Worm (Caenorhabditis elegans) whole organism, L1 larva: ENCODE measurements around the gene hrg-10.

ENCODE experiments used
- C04F5.9 ChIP-seq: sonication (generic microtip); optimal IDR thresholded peaks from 2 replicates; lab custom pipeline; 2016; ENCODE audit warnings: missing genetic modification characterization, missing compliant biosample characterization
- C16A3.4 ChIP-seq: fragments of 150-350 bp; optimal IDR thresholded peaks from 2 replicates; lab custom pipeline; 2014; ENCODE audit warnings: missing biosample characterization, missing genetic modification characterization
- C34B4.2 ChIP-seq: sonication (generic microtip); optimal IDR thresholded peaks from 2 replicates; lab custom pipeline; 2017; ENCODE audit warnings: mild to moderate bottlenecking, missing genetic modification characterization, missing compliant biosample characterization
- Y116A8C.19 ChIP-seq: sonication (generic microtip); optimal IDR thresholded peaks from 2 replicates; lab custom pipeline; 2016; ENCODE audit warnings: missing compliant biosample characterization, missing genetic modification characterization, borderline replicate concordance
- alr-1 ChIP-seq: fragments of 200-800 bp; sonication (Bioruptor generic); optimal IDR thresholded peaks from 2 replicates; lab custom pipeline; 2018; ENCODE audit warnings: borderline replicate concordance, mild to moderate bottlenecking, missing genetic modification characterization, missing compliant biosample characterization
- aly-2 ChIP-seq: fragments of 150-350 bp; optimal IDR thresholded peaks from 2 replicates; lab custom pipeline; 2014; ENCODE audit warnings: missing biosample characterization, missing genetic modification characterization
- blmp-1 ChIP-seq: fragments of 150-350 bp; optimal IDR thresholded peaks from 2 replicates; lab custom pipeline; 2014; ENCODE audit warnings: missing biosample characterization, missing genetic modification characterization
- ceh-63 ChIP-seq: fragments of 200-800 bp; sonication (Bioruptor generic); optimal IDR thresholded peaks from 2 replicates; lab custom pipeline; 2018; ENCODE audit warnings: mild to moderate bottlenecking, missing genetic modification characterization, missing compliant biosample characterization
- ceh-82 ChIP-seq, 3 experiments: fragments of 150-350 bp in 1 of 3; sonication (generic microtip) in 2 of 3; optimal IDR thresholded peaks; 2 replicates each; lab custom pipeline; 2014 to 2017; ENCODE audit warnings: missing biosample characterization in 3 of 3, missing genetic modification characterization in 3 of 3
- ceh-90 ChIP-seq: sonication (generic microtip); optimal IDR thresholded peaks from 2 replicates; lab custom pipeline; 2016; ENCODE audit warnings: missing genetic modification characterization, missing compliant biosample characterization
- ces-1 ChIP-seq: fragments of 150-350 bp; optimal IDR thresholded peaks from 2 replicates; lab custom pipeline; 2014; ENCODE audit warnings: missing biosample characterization, missing genetic modification reagents, missing genetic modification characterization
- egl-27 ChIP-seq, 2 experiments: fragments of 150-350 bp in 1 of 2; sonication (generic microtip); optimal IDR thresholded peaks; 3 replicates each; lab custom pipeline; 2017 to 2018; ENCODE audit warnings: missing biosample characterization in 2 of 2, missing genetic modification characterization in 2 of 2, missing genetic modification reagents in 2 of 2
- ets-5 ChIP-seq: fragments of 200-800 bp; sonication (Bioruptor generic); IDR thresholded peaks from 2 replicates; pipeline ENCODE4 v1.3.6; 2022; ENCODE audit warnings: missing genetic modification characterization, missing compliant biosample characterization
- fos-1 ChIP-seq: fragments of 150-350 bp; optimal IDR thresholded peaks from 2 replicates; lab custom pipeline; 2014; ENCODE audit warnings: missing biosample characterization, missing genetic modification characterization
- hlh-4 ChIP-seq: sonication (generic microtip); optimal IDR thresholded peaks from 2 replicates; lab custom pipeline; 2016; ENCODE audit warnings: mild to moderate bottlenecking, missing genetic modification characterization, missing compliant biosample characterization
- hpl-2 ChIP-seq: fragments of 150-350 bp; optimal IDR thresholded peaks from 2 replicates; lab custom pipeline; 2014; ENCODE audit warnings: missing biosample characterization, missing genetic modification reagents, missing genetic modification characterization
- irx-1 ChIP-seq: sonication (generic microtip); optimal IDR thresholded peaks from 2 replicates; lab custom pipeline; 2016; ENCODE audit warnings: missing genetic modification characterization, missing compliant biosample characterization
- isw-1 ChIP-seq: fragments of 200-800 bp; sonication (Bioruptor generic); IDR thresholded peaks from 2 replicates; pipeline ENCODE4 v1.3.6; 2022; ENCODE audit warnings: missing genetic modification characterization, missing compliant biosample characterization
- lin-13 ChIP-seq: fragments of 150-350 bp; optimal IDR thresholded peaks from 2 replicates; lab custom pipeline; 2014; ENCODE audit warnings: missing biosample characterization, missing genetic modification reagents, missing genetic modification characterization
- lin-39 ChIP-seq: fragments of 150-350 bp; optimal IDR thresholded peaks from 2 replicates; lab custom pipeline; 2014; ENCODE audit warnings: missing biosample characterization, missing genetic modification reagents, missing genetic modification characterization
- lsy-2 ChIP-seq, 2 experiments: fragments of 150-350 bp; optimal IDR thresholded peaks; 2 replicates each; lab custom pipeline; 2014; ENCODE audit warnings: missing biosample characterization in 2 of 2, missing genetic modification characterization in 2 of 2
- mdl-1 ChIP-seq, 2 experiments: fragments of 150-350 bp; optimal IDR thresholded peaks; 2 replicates each; lab custom pipeline; 2014 to 2017; ENCODE audit warnings: missing biosample characterization in 2 of 2, missing genetic modification characterization in 2 of 2, inconsistent platforms in 1 of 2
- mef-2 ChIP-seq: fragments of 150-350 bp; optimal IDR thresholded peaks from 2 replicates; lab custom pipeline; 2014; ENCODE audit warnings: missing biosample characterization, missing genetic modification characterization
- nhr-11 ChIP-seq: fragments of 150-350 bp; optimal IDR thresholded peaks from 2 replicates; lab custom pipeline; 2014; ENCODE audit warnings: missing biosample characterization, missing genetic modification characterization
- nhr-19 ChIP-seq: fragments of 200-800 bp; sonication (Bioruptor generic); conservative IDR thresholded peaks from 2 replicates; pipeline ENCODE4 v1.3.6; 2022; ENCODE audit warnings: missing genetic modification characterization, missing compliant biosample characterization
- nhr-237 ChIP-seq: fragments of 150-350 bp; optimal IDR thresholded peaks from 2 replicates; lab custom pipeline; 2014; ENCODE audit warnings: missing biosample characterization, missing genetic modification characterization
- nhr-76 ChIP-seq: sonication (generic microtip); optimal IDR thresholded peaks from 2 replicates; lab custom pipeline; 2017; ENCODE audit warnings: missing biosample characterization, missing genetic modification characterization
- nhr-77 ChIP-seq: fragments of 150-350 bp; optimal IDR thresholded peaks from 2 replicates; lab custom pipeline; 2014; ENCODE audit warnings: missing biosample characterization, missing genetic modification characterization
- nhr-90 ChIP-seq: sonication (generic microtip); optimal IDR thresholded peaks from 2 replicates; lab custom pipeline; 2016; ENCODE audit warnings: mild to moderate bottlenecking, missing genetic modification characterization, missing compliant biosample characterization; ENCODE audit not compliant: poor library complexity
- pax-3 ChIP-seq: fragments of 200-800 bp; sonication (Bioruptor generic); optimal IDR thresholded peaks from 2 replicates; lab custom pipeline; 2018; ENCODE audit warnings: mild to moderate bottlenecking, missing genetic modification characterization, moderate library complexity, missing compliant biosample characterization
- snpc-4 ChIP-seq: fragments of 150-350 bp; optimal IDR thresholded peaks from 2 replicates; lab custom pipeline; 2014; ENCODE audit warnings: missing biosample characterization, missing genetic modification characterization
- sptf-1 ChIP-seq: fragments of 150-350 bp; optimal IDR thresholded peaks from 2 replicates; lab custom pipeline; 2014; ENCODE audit warnings: missing biosample characterization, missing genetic modification characterization
- swsn-7 ChIP-seq: sonication (generic microtip); optimal IDR thresholded peaks from 2 replicates; lab custom pipeline; 2016; ENCODE audit warnings: missing genetic modification characterization, missing compliant biosample characterization
- tlp-1 ChIP-seq: fragments of 150-350 bp; optimal IDR thresholded peaks from 2 replicates; lab custom pipeline; 2014; ENCODE audit warnings: missing biosample characterization, missing genetic modification characterization
- unc-30 ChIP-seq: sonication (generic microtip); optimal IDR thresholded peaks from 2 replicates; lab custom pipeline; 2017; ENCODE audit warnings: missing biosample characterization, missing genetic modification characterization
- unc-62 ChIP-seq: fragments of 150-350 bp; optimal IDR thresholded peaks from 2 replicates; lab custom pipeline; 2014; ENCODE audit warnings: missing biosample characterization, missing genetic modification reagents, missing genetic modification characterization
- unc-98 ChIP-seq: fragments of 200-800 bp; sonication (Bioruptor generic); IDR thresholded peaks from 2 replicates; pipeline ENCODE4 v1.3.6; 2022; ENCODE audit warnings: missing genetic modification characterization, missing compliant biosample characterization
- vab-15 ChIP-seq: sonication (generic microtip); optimal IDR thresholded peaks from 2 replicates; lab custom pipeline; 2017; ENCODE audit warnings: missing genotype, mild to moderate bottlenecking, missing genetic modification characterization, missing compliant biosample characterization
- zag-1 ChIP-seq: fragments of 150-350 bp; optimal IDR thresholded peaks from 2 replicates; lab custom pipeline; 2014; ENCODE audit warnings: missing biosample characterization, missing genetic modification characterization
- zip-4 ChIP-seq: fragments of 200-800 bp; sonication (Bioruptor generic); optimal IDR thresholded peaks from 2 replicates; lab custom pipeline; 2018; ENCODE audit warnings: mild to moderate bottlenecking, missing genetic modification characterization, moderate library complexity, missing compliant biosample characterization
- ztf-11 ChIP-seq, 2 experiments: sonication (generic microtip); optimal IDR thresholded peaks; 2 replicates each; lab custom pipeline; 2016 to 2017; ENCODE audit warnings: missing genetic modification characterization in 2 of 2, missing biosample characterization in 1 of 2, missing compliant biosample characterization in 1 of 2

The hrg-10 gene

DNA sequence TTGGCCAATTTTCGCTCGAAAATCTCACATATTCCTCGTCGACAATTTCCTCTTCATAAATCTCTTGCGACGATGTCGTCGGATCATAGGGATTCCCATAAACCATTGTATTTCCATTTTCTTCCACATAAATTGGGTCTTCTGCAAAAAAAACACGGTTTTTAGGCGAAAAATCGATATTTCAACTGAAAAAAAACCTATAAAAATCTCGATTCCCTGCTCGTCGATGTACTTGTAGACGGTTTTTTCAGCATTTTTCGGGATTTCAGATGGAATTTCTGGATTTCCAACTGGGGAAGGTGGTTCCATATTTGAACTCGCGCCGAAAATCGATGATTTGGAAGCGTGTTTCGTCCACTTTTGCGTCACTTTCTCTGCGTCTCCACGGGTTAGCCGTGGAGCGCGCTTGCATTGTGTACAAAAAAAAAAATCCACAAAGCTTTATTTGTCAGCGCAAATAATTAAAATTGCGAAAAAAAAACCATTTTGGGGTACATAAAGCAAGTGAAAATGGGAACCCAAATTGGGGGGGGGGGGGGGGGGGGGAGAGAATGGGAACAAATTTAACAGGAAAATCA lies 10.5 kb upstream of the hrg-10 start, which contains the start of gene Y39B6A.43 (continued):
- peak in 1 of 2 experiments; percentile 89 for TF ChIP-seq mdl-1 (tag; optimal IDR thresholded peaks at IDR 0.05; lab: Kevin White, UChicago)
- peak; percentile 88 for TF ChIP-seq nhr-237
- no peak for TF ChIP-seq tlp-1 (tag; lab: Kevin White, UChicago)
- TF ChIP-seq ceh-90 (tag; lab: Kevin White, UChicago) = peak; percentile 63
- no peak for TF ChIP-seq ets-5 (GFP tag; lab: Robert Waterston, UW)
- peak; percentile 96 for TF ChIP-seq hpl-2 (GFP tag; lab: Kevin White, UChicago)
- peak; percentile 87 for TF ChIP-seq zip-4
- peak; percentile 99 for TF ChIP-seq nhr-19 (GFP tag; lab: Robert Waterston, UW)
- TF ChIP-seq vab-15 (tag; lab: Kevin White, UChicago) = peak; percentile 83
- peak; percentile 84 for TF ChIP-seq lin-39 (tag; lab: Kevin White, UChicago)
- no peak for TF ChIP-seq ceh-63
- peak; percentile 97 to 99 (median 97) for TF ChIP-seq ceh-82 (tag; optimal IDR thresholded peaks at IDR 0.05; lab: Kevin White, UChicago)
- no peak for TF ChIP-seq ces-1
- peak; percentile 66 for TF ChIP-seq aly-2 (tag; lab: Kevin White, UChicago)
- peak; percentile 97 for TF ChIP-seq lsy-2 (tag; optimal IDR thresholded peaks at IDR 0.05; lab: Kevin White, UChicago)
- TF ChIP-seq Y116A8C.19 (tag; lab: Kevin White, UChicago) = no peak
- peak; percentile 57 to 80 for TF ChIP-seq egl-27 (tag; optimal IDR thresholded peaks at IDR 0.05; lab: Kevin White, UChicago)
- TF ChIP-seq mef-2 (tag; lab: Kevin White, UChicago) = peak; percentile 31
- peak; percentile 97 for TF ChIP-seq nhr-77 (tag; lab: Kevin White, UChicago)
- TF ChIP-seq hlh-4 (tag; lab: Kevin White, UChicago) = no peak
- TF ChIP-seq blmp-1 (tag; lab: Kevin White, UChicago) = peak; percentile 66
- no peak for TF ChIP-seq unc-62
- no peak for TF ChIP-seq unc-30 (tag; lab: Kevin White, UChicago)
- peak; percentile 85 for TF ChIP-seq snpc-4 (tag; lab: Kevin White, UChicago)
- TF ChIP-seq isw-1 (GFP tag; lab: Robert Waterston, UW) = peak; percentile 95
- peak; percentile 80 for TF ChIP-seq C04F5.9 (tag; lab: Kevin White, UChicago)
- peak; percentile 78 for TF ChIP-seq unc-98 (GFP tag; lab: Robert Waterston, UW)
- TF ChIP-seq nhr-90 = peak; percentile 97
- TF ChIP-seq zag-1 = peak; percentile 58
- TF ChIP-seq C34B4.2 = peak; percentile 77
- TF ChIP-seq irx-1 (tag; lab: Kevin White, UChicago) = peak; percentile 89
- TF ChIP-seq alr-1 = no peak
- TF ChIP-seq nhr-76 (tag; lab: Kevin White, UChicago) = peak; percentile 3
- TF ChIP-seq ztf-11 (tag; optimal IDR thresholded peaks at IDR 0.05; lab: Kevin White, UChicago) = peak in 1 of 2 experiments; percentile 88
- no peak for TF ChIP-seq sptf-1 (tag; lab: Kevin White, UChicago)
- peak; percentile 94 for TF ChIP-seq pax-3 (tag; lab: Kevin White, UChicago)
- peak; percentile 87 for TF ChIP-seq nhr-11 (tag; lab: Kevin White, UChicago)

DNA sequence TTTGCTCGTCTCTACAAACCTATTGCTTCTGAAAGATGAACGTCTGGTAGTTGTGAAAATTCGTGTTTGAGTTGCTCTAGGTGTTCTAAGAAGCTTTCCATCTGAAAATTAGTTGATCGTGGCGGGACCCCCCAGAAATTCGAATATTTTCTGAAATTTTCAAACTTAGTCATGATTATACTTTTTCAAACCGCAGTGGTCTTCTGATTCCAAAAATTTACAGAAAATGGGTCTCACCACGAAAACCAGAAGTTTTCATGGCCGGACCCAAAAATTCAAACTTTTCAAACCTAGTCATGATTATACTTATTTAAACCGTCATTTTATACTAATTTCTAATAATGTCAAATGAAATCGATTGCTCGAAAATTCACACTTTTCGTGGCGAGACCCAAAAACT lies 3.0 kb upstream of the hrg-10 start, which contains the start of gene ztf-20:
ztf-20 (minus strand) TSS at position 101 of the 400 bp plus-strand sequence.
- TF ChIP-seq lin-13 (GFP tag; lab: Kevin White, UChicago) (no peak), fos-1 (tag; lab: Kevin White, UChicago) (no peak), swsn-7 (tag; lab: Kevin White, UChicago) (no peak)

DNA sequence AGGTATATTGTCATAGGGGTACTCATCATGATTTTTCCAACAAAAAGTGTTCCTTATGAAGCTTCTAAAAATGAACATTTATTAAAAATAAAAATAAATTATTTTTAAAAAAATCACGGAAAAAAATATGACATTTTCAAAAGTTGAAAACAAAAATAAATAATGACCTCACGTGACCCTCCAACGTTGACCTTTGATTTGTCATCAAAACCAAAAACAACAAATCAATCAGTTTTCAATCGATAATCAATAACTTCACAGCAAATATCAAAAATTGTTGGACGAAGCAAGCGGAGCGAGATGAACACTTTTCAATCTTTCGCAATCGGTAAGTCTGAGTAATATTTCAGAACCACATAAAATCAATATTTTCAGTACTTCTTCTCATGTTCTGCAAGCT lies 16.8 kb downstream of the hrg-10 start, which contains the start of gene Y80D3A.8:
Y80D3A.8 (plus strand) TSS at position 301 of the 400 bp plus-strand sequence.
- TF ChIP-seq C16A3.4 (tag; lab: Kevin White, UChicago) = no peak
- TF ChIP-seq, all 84 proteins: peak for 0
